Fruit fly (Drosophila melanogaster) whole organism, prepupa: ENCODE results near the gene CG46467.

Experiments used
- Gug ChIP-seq: fragments of 200-800 bp; sonication (Bioruptor generic); IDR thresholded peaks from 2 replicates; pipeline ENCODE4 v1.3.6; 2022; ENCODE audit warnings: missing biosample characterization, missing genetic modification characterization
- fd85E ChIP-seq: fragments of 200-800 bp; sonication (Bioruptor generic); optimal IDR thresholded peaks from 3 replicates; lab custom pipeline; 2016; ENCODE audit warnings: missing biosample characterization, missing genetic modification characterization
- lz ChIP-seq: fragments of 200-800 bp; sonication (Bioruptor generic); optimal IDR thresholded peaks from 3 replicates; lab custom pipeline; 2016; ENCODE audit warnings: missing biosample characterization, missing genetic modification characterization
- ss ChIP-seq, 2 experiments: fragments of 200-800 bp; sonication (Bioruptor generic); optimal IDR thresholded peaks; 2 replicates in 1 of 2; 3 replicates in 1 of 2; lab custom pipeline; 2017 to 2018; ENCODE audit warnings: mild to moderate bottlenecking in 2 of 2, missing biosample characterization in 2 of 2, missing genetic modification characterization in 2 of 2, moderate library complexity in 1 of 2

- no peak for TF ChIP-seq Gug (GFP tag; lab: Robert Waterston, UW)
- no peak for TF ChIP-seq lz (GFP tag; lab: Kevin White, UChicago)
- TF ChIP-seq fd85E (GFP tag; lab: Kevin White, UChicago), result no peak
- no peak for TF ChIP-seq ss (GFP tag; optimal IDR thresholded peaks at IDR 0.05; lab: Kevin White, UChicago)
These were observed 16.7 kb upstream of the CG46467 start for dm6 chr3R:9857785-9858184.
